Worm (Caenorhabditis elegans) whole organism, L3 larva: Measurements from ENCODE around the gene bcmo-2.

Source experiments
- R02D3.7 ChIP-seq: fragments of 150-350 bp; optimal IDR thresholded peaks from 2 replicates; lab custom pipeline; 2014; ENCODE audit warnings: missing biosample characterization, missing genetic modification characterization
- ama-1 ChIP-seq: fragments of 150-350 bp; optimal IDR thresholded peaks from 2 replicates; lab custom pipeline; 2018
- ceh-16 ChIP-seq: sonication (generic microtip); optimal IDR thresholded peaks from 2 replicates; lab custom pipeline; 2017; ENCODE audit warnings: missing biosample characterization, missing genetic modification characterization
- fkh-2 ChIP-seq: fragments of 150-350 bp; optimal IDR thresholded peaks from 2 replicates; lab custom pipeline; 2014; ENCODE audit warnings: missing biosample characterization, missing genetic modification reagents, missing genetic modification characterization
- nfya-1 ChIP-seq: sonication (generic microtip); optimal IDR thresholded peaks from 2 replicates; lab custom pipeline; 2017; ENCODE audit warnings: missing genetic modification characterization, mild to moderate bottlenecking, missing compliant biosample characterization, antibody characterized with exemption, moderate library complexity; ENCODE audit not compliant: insufficient read depth
- nhr-11 ChIP-seq: fragments of 150-350 bp; optimal IDR thresholded peaks from 2 replicates; lab custom pipeline; 2014; ENCODE audit warnings: missing biosample characterization, missing genetic modification characterization
- nhr-28 ChIP-seq: fragments of 150-350 bp; optimal IDR thresholded peaks from 2 replicates; lab custom pipeline; 2014; ENCODE audit warnings: missing biosample characterization, missing genetic modification characterization
- nhr-67 ChIP-seq: fragments of 150-350 bp; optimal IDR thresholded peaks from 2 replicates; lab custom pipeline; 2014; ENCODE audit warnings: missing biosample characterization, missing genetic modification characterization
- pha-4 ChIP-seq: fragments of 150-350 bp; optimal IDR thresholded peaks from 2 replicates; lab custom pipeline; 2014; ENCODE audit warnings: missing biosample characterization, missing genetic modification reagents, missing genetic modification characterization
- skn-1 ChIP-seq: fragments of 150-350 bp; optimal IDR thresholded peaks from 2 replicates; lab custom pipeline; 2014; ENCODE audit warnings: missing biosample characterization, missing genetic modification characterization
- unc-39 ChIP-seq: sonication (generic microtip); optimal IDR thresholded peaks from 4 replicates; lab custom pipeline; 2017; ENCODE audit warnings: missing biosample characterization, missing genetic modification characterization
- unc-62 ChIP-seq: fragments of 150-350 bp; sonication (generic microtip); optimal IDR thresholded peaks from 4 replicates; lab custom pipeline; 2014; ENCODE audit warnings: missing biosample characterization, missing genetic modification reagents, missing genetic modification characterization
- ztf-11 ChIP-seq: fragments of 150-350 bp; optimal IDR thresholded peaks from 2 replicates; lab custom pipeline; 2014; ENCODE audit warnings: missing biosample characterization, missing genetic modification characterization
- ztf-4 ChIP-seq: fragments of 150-350 bp; optimal IDR thresholded peaks from 2 replicates; lab custom pipeline; 2014; ENCODE audit warnings: missing biosample characterization, missing genetic modification characterization

DNA sequence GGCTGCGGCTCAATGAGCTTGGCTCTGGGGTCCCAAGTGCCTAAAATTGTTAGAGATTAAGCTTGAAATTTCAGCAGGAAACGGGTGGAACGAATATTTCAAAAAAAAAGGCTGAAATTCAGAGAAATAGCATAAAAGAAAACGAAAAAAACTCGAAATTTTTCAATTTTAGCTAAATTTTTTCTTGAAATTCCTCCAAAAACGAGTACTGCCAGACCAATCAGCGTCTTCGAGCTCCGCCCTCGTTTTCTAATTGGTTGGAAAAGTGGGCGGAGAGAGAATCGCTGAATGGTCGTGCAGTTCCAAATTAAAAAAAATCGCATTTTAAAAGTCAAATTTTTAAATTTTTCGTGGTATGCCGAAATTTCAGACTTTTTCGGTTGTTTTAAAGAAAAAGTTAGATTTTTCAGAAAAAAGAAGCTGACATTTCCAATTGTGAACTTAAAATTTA is 17.3 kb upstream of the bcmo-2 start, which contains the start of gene plpp-1.1:
- TF ChIP-seq nfya-1 (tag; lab: Kevin White, UChicago) (peak; percentile 97), nhr-28 (tag; lab: Kevin White, UChicago) (no peak), R02D3.7 (tag; lab: Kevin White, UChicago) (no peak), pha-4 (tag; lab: Kevin White, UChicago) (no peak), skn-1 (tag; lab: Kevin White, UChicago) (no peak), unc-62 (GFP tag; lab: Kevin White, UChicago) (no peak), ztf-4 (tag; lab: Kevin White, UChicago) (no peak), nhr-67 (no peak), ceh-16 (tag; lab: Kevin White, UChicago) (no peak), ztf-11 (tag; lab: Kevin White, UChicago) (no peak), unc-39 (tag; lab: Kevin White, UChicago) (no peak), ama-1 (lab: Kevin White, UChicago) (no peak), nhr-11 (tag; lab: Kevin White, UChicago) (no peak), fkh-2 (no peak)
